Worm (Caenorhabditis elegans) whole organism, dauer: ENCODE data around the gene T24F1.7.

Experiments
- unc-62 ChIP-seq: sonication (generic microtip); optimal IDR thresholded peaks from 2 replicates; lab custom pipeline; 2017; ENCODE audit warnings: missing biosample characterization, missing genetic modification reagents, missing genetic modification characterization

Gene T24F1.7

DNA sequence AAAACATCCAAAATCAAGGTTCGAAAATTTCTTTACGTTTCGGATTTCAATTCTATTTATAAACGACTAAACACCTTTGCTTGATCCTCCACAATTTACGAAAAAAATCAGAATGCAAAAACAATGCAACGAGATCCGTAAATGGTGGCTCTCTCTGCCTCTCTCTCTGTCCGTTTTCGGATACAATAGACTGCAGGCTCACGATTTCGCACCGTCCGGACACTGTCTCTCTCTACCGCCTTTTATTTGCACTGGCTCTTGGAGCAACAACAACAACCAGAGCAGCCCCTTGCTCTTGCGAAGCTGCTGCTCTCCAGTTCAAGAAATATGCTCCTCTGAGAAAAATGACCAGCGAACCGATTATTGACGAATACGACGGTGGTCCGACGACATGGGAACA lies at the start of gene T24F1.7:
TSS of gene T24F1.7 (plus strand) at position 301 of the 400 bp plus-strand sequence.
- no peak for TF ChIP-seq unc-62 (GFP tag; lab: Kevin White, UChicago)

DNA sequence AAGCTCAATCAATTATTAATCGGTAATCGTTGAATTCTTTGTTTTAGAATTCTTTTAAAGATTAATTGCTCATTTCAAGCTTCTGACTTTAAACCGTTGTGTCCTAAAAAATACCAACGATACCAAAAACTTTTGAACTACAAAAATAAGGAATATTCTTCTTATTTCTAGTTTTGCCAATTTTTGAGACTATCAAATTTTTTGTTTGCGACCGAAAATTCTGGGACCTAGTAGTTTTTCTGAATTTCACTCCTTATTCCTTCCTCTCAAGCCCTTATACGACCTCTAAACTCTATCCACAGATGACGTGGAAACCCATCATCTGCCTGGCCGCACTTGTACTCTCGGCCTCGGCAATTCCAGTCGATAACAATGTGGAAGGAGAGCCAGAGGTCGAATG lies 43.5 kb upstream of the T24F1.7 start, which contains the start of gene cut-1:
TSS of gene cut-1 (plus strand) at position 301 of the 400 bp plus-strand sequence.
- no peak for TF ChIP-seq unc-62 (GFP tag; lab: Kevin White, UChicago)

DNA sequence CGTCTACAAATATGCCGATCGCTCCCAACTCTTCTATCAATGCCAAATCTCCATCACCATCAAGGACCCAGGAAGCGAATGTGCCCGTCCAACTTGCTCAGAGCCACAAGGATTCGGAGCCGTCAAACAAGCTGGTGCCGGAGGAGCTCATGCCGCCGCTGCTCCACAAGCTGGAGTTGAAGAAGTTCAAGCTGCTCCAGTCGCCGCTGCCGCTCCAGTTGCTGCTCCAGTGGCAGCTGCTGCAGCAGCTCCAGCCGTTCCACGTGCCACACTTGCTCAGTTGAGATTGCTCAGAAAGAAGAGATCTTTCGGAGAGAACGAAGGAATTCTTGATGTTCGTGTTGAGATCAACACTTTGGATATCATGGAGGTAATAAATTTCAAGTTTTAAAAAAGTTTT lies 41.5 kb upstream of the T24F1.7 start:
- TF ChIP-seq unc-62 (GFP tag; lab: Kevin White, UChicago) = no peak

DNA sequence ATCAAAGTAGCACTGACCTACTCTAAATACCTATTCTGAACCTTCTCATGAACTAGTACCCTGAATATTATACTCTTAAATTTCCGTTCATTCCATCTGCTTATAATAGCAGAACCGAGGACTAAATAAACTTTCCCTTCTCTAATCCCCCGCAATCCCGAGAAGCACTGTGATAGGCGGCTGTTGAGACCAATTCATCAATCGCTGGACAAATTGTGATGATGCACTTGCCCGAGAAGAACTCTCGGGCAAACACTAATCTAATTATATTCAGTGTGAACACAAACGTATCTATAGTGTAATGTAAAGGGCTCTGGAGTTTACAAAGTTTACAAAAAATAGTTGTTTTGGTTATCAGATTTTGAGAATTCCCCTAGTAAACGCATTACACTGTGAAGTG lies 37.4 kb upstream of the T24F1.7 start:
- TF ChIP-seq unc-62 (GFP tag; lab: Kevin White, UChicago) = no peak

DNA sequence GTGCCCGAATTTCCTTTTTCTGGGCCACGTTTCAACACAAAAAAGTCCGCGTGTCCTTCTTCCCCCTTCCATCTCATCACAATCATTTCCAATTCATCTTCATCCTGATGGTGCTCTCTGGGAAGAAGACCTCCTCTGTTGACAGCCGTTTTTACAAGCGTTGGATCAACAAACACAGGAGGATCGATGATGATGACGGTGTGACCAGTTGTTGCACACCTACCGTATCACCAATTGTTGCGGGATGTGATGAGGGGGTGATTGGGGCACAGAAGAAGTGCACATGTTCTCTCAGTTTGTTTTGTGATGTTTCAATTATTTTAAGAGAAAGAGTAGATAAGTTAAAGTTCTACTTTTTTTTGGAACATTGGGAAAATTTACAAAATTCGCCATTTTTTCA lies 36.8 kb upstream of the T24F1.7 start:
- TF ChIP-seq unc-62 (GFP tag; lab: Kevin White, UChicago) = no peak

DNA sequence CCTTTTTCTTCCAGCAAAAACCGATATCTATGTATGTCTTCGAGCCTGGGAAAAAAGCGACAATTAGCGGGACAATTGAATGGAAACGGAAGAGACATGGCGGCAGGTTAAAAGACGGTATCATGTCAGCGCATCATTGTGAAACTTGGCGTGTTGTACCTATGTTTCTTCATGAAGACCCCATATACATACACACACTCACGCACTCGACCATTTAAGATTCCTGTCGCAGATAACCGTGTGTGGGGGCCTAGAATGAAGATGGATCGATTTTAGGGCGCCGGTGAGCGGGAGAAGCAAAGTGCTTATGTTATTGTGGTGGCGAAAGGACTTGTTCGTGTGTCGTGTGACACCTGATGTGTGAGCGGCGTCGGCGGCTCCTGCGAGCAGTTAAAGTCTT lies 35.4 kb upstream of the T24F1.7 start:
- TF ChIP-seq unc-62 (GFP tag; lab: Kevin White, UChicago) = no peak

DNA sequence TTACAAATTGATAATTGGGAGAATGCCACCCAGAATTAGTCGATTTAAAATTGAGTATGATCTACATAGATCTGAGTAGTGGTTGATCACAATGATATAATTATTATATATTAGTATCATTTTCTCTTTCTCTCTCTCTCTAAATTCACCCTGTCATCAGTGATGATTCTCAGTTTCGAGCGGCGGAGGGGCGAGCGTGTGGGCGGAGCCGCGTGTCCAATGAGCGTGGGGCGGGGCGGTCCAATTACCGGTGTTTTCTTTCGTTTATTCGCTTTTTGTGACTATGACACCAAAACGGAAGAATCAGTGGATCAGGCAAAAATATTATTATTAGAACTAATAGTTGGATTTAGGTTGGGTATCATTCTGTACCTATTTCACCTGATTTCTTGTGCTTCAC lies 32.4 kb upstream of the T24F1.7 start:
- no peak for TF ChIP-seq unc-62 (GFP tag; lab: Kevin White, UChicago)

DNA sequence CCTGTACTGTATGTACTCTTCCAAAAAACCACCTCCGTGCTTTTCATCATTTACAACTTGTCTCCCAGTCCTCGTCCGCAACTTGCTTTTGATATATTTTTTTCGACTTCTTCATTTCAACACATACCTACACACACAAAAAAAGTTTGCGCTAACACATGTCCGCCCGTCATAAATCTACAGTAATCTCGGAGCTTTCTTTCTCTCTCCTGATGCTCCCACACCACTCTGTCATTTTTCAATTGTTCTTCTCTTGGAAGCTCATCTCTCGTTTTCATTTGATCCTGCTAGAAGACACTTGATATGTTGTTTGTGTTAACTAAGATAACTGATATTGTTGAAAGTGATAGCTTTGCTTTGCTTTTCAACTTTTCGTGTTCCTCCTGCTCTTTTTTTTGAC lies 31.1 kb upstream of the T24F1.7 start:
- no peak for TF ChIP-seq unc-62 (GFP tag; lab: Kevin White, UChicago)

DNA sequence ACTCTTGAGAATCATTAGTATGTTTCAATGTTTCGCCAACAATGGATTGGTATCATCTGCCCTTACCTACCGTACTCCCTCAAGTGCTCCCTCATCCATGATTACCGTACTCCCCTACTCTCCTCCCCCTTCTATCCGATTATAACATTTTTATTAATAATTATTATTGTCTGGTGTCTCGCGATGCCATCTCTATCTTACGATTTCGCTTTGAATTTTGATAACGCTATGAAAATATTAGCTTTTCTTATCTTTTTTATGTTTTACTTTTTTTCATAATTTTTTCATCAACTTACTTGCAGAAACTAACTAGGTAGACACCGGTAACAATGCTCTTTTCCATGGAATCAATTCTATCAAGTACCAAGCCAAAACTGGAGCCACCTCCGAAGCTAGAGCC lies 30.7 kb upstream of the T24F1.7 start, which contains the start of gene unc-130:
TSS of gene unc-130 (plus strand) at position 301 of the 400 bp plus-strand sequence.
- no peak for TF ChIP-seq unc-62 (GFP tag; lab: Kevin White, UChicago)

DNA sequence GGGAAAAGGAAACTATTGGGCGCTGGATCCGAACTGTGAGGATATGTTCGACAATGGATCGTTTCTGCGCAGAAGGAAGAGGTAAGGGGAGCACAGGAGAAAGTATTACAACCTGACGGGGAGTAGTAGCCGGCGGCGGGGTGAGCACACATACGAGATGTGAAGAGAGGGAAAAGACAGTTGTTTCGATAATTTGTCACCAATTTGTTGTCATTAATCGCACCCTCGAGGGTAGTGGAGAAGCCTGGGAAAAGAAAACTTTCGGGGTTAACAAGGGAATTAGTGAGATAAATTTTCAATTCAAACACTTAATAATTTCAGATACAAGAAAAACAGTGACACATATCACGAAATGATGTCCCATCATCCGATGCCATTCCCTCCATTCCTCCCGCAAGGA lies 29.3 kb upstream of the T24F1.7 start:
- TF ChIP-seq unc-62 (GFP tag; lab: Kevin White, UChicago) = no peak

DNA sequence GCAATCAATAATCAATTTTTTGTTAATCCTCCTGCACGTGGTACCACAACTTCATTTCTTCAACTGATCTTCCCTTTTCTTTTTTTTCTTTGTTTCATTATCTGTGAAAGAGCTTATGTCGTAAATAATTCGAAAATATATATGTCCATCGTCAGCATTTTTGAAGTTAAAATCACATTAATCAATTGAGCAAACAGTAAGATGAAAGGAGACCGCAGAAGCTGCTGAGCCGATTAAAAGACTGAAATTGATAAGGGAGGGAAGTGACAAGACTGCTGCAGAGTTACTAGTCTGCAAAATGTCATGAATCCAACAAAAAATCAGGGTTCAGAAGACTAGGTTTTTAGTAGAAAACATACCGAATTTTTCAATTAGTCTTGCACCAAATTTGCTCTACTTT lies 28.5 kb upstream of the T24F1.7 start:
- TF ChIP-seq unc-62 (GFP tag; lab: Kevin White, UChicago) = no peak

DNA sequence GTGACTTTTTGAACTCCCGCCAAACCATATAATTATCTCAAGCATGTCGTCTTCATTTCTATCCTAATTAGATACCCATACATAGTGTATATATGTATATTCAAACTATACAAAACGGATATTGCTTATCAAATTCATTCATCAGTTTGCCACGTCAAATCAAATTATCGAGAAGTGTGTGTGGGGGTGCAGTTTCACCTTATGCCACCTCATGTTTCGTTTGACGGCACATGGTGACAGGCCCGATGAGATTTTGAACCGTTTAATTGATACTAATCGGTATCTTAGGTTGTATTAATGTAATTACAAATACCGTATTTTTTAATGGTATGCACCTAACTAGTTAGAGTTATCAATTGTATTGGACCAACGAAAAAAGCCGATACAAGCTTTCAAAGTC lies 27.6 kb upstream of the T24F1.7 start:
- no peak for TF ChIP-seq unc-62 (GFP tag; lab: Kevin White, UChicago)

DNA sequence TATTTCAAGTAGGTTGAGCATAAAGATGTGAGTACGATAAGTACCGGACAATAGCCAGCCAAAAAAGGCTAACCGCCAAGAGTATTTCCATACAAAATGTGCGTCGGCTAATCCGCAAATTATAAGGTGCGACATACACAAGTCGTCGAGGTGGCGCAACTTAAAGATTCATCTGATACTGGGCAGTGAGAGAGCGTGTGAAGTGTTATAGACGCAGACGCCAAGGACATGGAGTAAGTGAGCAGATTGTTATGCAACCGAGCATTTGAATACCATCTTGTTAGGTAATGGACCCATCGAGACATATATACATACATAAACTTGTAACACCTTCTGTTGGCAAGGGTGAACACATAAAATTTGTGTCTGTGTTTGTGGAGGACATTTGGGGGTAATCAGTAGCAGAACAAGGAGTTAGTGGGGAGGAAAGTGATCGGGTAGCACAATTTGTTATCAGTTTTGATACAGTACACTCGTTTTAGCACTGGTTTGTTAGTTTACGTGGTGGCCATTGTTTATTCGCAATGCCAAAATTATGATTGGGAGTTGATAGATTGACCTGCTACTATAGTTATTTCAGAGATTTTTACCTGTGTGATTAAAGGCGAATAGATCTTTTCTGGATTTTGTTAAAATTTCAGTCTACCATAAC lies 26.9 kb upstream of the T24F1.7 start:
- TF ChIP-seq unc-62 (GFP tag; lab: Kevin White, UChicago) = no peak

DNA sequence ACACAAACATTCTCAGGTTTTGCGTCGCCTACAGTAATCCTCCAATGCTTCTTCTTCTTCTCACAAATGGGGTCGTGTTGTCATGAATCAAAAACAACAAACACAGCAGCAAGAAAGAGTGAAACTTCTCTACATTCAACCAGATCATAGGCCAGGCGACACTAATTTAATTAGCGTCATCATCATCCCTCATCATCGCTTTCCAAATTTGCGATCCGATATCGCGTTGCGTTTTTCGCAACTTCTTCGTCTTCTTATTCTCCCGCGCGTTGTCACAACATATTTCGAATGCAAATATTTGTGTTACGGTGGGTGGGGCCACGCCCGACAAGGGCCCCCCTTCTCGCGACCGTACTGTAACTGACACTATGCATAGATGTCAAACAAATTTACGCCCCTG lies 25.9 kb upstream of the T24F1.7 start:
- no peak for TF ChIP-seq unc-62 (GFP tag; lab: Kevin White, UChicago)

DNA sequence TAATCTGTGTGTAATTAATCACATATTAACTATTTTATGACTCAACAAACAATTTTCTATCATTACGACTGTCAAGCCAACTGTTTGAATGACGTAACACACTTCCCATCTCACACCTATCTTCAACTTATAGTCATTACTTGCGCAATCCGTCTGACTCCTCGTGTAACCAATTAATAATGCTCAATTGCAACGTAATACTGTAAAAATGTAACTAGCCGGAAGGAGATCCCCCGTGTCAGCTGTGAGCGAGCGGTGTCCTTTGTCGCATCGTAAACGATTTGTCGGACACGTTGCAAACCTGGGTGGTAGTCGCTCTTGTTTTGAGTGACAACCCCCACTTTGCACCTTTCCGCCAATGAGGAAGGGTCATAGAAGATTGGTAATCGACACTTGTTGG lies 24.2 kb upstream of the T24F1.7 start:
- no peak for TF ChIP-seq unc-62 (GFP tag; lab: Kevin White, UChicago)

DNA sequence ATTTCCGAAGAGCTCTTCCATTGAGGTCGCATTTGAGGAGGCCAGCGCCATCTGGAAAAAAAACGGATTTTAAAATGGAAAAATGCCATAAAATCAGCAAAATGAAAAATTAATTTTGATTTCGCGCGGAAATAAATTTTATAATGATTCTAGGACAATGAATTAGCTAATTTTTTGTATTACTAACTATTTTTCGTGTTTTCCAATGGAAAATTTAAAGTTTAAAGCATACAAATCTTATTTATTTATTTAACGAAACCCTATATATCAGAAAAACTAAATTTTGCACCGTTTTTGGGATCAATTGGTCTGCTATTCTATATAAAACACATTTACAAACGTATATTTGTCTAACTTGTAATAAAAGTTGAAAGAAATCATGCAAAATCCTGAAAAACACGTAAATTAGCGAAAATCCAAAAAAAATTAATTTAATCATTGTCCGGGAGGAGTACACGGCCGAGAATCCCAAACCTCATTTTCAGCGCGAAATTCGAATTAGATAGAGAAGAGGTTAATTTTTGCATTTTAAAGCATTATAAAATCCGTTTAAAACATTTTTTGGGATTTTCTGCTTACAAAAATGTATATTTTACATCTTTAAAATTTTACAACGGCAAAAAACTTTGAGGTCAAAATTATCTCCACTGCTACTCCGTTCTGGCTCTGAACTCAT lies 22.1 kb upstream of the T24F1.7 start, which contains the start of gene C47G2.3:
TSS of gene C47G2.3 (minus strand) at position 51 of the 676 bp plus-strand sequence.
- TF ChIP-seq unc-62 (GFP tag; lab: Kevin White, UChicago) = no peak

DNA sequence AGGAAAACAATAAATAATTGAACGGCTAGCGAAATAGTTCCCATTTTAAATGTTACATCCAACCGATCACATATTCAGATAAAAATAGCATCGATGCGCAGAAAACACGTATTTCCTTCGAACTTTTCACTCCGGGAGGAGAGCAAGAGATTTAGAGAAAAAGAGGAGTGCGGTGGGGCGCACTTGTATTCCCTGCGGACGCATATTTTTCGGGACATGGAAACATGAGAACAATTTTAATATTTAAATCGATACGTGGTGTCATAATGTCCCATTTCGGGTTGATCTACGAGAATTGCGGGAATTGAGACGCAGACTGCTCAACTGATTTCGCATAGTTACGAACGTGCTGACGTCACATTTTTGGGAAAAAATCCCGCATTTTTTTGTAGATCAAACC lies 18.9 kb upstream of the T24F1.7 start, which contains the start of gene C47G2.4:
TSS of gene C47G2.4 (minus strand) at position 174 of the 400 bp plus-strand sequence.
- no peak for TF ChIP-seq unc-62 (GFP tag; lab: Kevin White, UChicago)
